Worm (Caenorhabditis elegans) whole organism, L3 larva: ENCODE results near the gene math-4.
"Not testable (repeated sequence)": the region's sequence is repeated elsewhere in the genome, so short reads cannot be mapped to it uniquely, and the experiment has no call there.

Source experiments
- R02D3.7 ChIP-seq: fragments of 150-350 bp; optimal IDR thresholded peaks from 2 replicates; lab custom pipeline; 2014; ENCODE audit warnings: missing biosample characterization, missing genetic modification characterization
- aly-2 ChIP-seq: fragments of 150-350 bp; optimal IDR thresholded peaks from 2 replicates; lab custom pipeline; 2014; ENCODE audit warnings: missing biosample characterization, missing genetic modification characterization
- ceh-16 ChIP-seq: sonication (generic microtip); optimal IDR thresholded peaks from 2 replicates; lab custom pipeline; 2017; ENCODE audit warnings: missing biosample characterization, missing genetic modification characterization
- ceh-28 ChIP-seq: fragments of 150-350 bp; optimal IDR thresholded peaks from 2 replicates; lab custom pipeline; 2014; ENCODE audit warnings: missing biosample characterization, missing genetic modification reagents, missing genetic modification characterization
- ceh-9 ChIP-seq: sonication (generic microtip); optimal IDR thresholded peaks from 2 replicates; lab custom pipeline; 2018; ENCODE audit warnings: missing biosample characterization, missing genetic modification characterization
- daf-12 ChIP-seq: fragments of 150-350 bp; optimal IDR thresholded peaks from 2 replicates; lab custom pipeline; 2014; ENCODE audit warnings: missing biosample characterization, missing genetic modification reagents, missing genetic modification characterization
- egl-27 ChIP-seq: sonication (generic microtip); optimal IDR thresholded peaks from 4 replicates; lab custom pipeline; 2017; ENCODE audit warnings: missing biosample characterization, missing genetic modification reagents, missing genetic modification characterization
- egl-5 ChIP-seq: fragments of 150-350 bp; optimal IDR thresholded peaks from 2 replicates; lab custom pipeline; 2017; ENCODE audit warnings: missing biosample characterization, missing genetic modification reagents, missing genetic modification characterization, inconsistent platforms
- elt-1 ChIP-seq: fragments of 150-350 bp; optimal IDR thresholded peaks from 2 replicates; lab custom pipeline; 2014; ENCODE audit warnings: missing biosample characterization, missing genetic modification characterization
- elt-2 ChIP-seq: sonication (generic microtip); optimal IDR thresholded peaks from 2 replicates; lab custom pipeline; 2016; ENCODE audit warnings: missing genetic modification reagents, mild to moderate bottlenecking, missing genetic modification characterization, missing compliant biosample characterization
- elt-3 ChIP-seq, 3 experiments: fragments of 150-350 bp in 1 of 3; sonication (generic microtip) in 2 of 3; optimal IDR thresholded peaks; 2 replicates in 2 of 3; 4 replicates in 1 of 3; lab custom pipeline; 2014 to 2017; ENCODE audit warnings: missing biosample characterization in 3 of 3, missing genetic modification characterization in 3 of 3
- fkh-10 ChIP-seq: sonication (generic microtip); optimal IDR thresholded peaks from 2 replicates; lab custom pipeline; 2017; ENCODE audit warnings: missing biosample characterization, missing genetic modification reagents, missing genetic modification characterization
- fos-1 ChIP-seq: fragments of 150-350 bp; optimal IDR thresholded peaks from 2 replicates; lab custom pipeline; 2014; ENCODE audit warnings: missing biosample characterization, missing genetic modification characterization
- jun-1 ChIP-seq: fragments of 150-350 bp; optimal IDR thresholded peaks from 2 replicates; lab custom pipeline; 2014; ENCODE audit warnings: missing biosample characterization, missing genetic modification reagents, missing genetic modification characterization
- lin-15B ChIP-seq: fragments of 150-350 bp; optimal IDR thresholded peaks from 2 replicates; lab custom pipeline; 2014; ENCODE audit warnings: missing biosample characterization, missing genetic modification characterization
- lin-39 ChIP-seq: fragments of 150-350 bp; optimal IDR thresholded peaks from 2 replicates; lab custom pipeline; 2018; ENCODE audit warnings: missing biosample characterization, missing genetic modification reagents, missing genetic modification characterization
- mdl-1 ChIP-seq: fragments of 150-350 bp; optimal IDR thresholded peaks from 2 replicates; lab custom pipeline; 2014; ENCODE audit warnings: missing biosample characterization, missing genetic modification characterization
- mml-1 ChIP-seq: fragments of 150-350 bp; sonication (generic microtip); optimal IDR thresholded peaks from 3 replicates; lab custom pipeline; 2014; ENCODE audit warnings: missing biosample characterization, missing genetic modification characterization
- nfya-1 ChIP-seq: sonication (generic microtip); optimal IDR thresholded peaks from 2 replicates; lab custom pipeline; 2017; ENCODE audit warnings: missing genetic modification characterization, mild to moderate bottlenecking, missing compliant biosample characterization, antibody characterized with exemption, moderate library complexity; ENCODE audit not compliant: insufficient read depth
- nhr-11 ChIP-seq: fragments of 150-350 bp; optimal IDR thresholded peaks from 2 replicates; lab custom pipeline; 2014; ENCODE audit warnings: missing biosample characterization, missing genetic modification characterization
- nhr-12 ChIP-seq: fragments of 150-350 bp; optimal IDR thresholded peaks from 2 replicates; lab custom pipeline; 2014; ENCODE audit warnings: missing biosample characterization, missing genetic modification characterization
- nhr-28 ChIP-seq: fragments of 150-350 bp; optimal IDR thresholded peaks from 2 replicates; lab custom pipeline; 2014; ENCODE audit warnings: missing biosample characterization, missing genetic modification characterization
- nhr-43 ChIP-seq: sonication (generic microtip); optimal IDR thresholded peaks from 2 replicates; lab custom pipeline; 2016; ENCODE audit warnings: mild to moderate bottlenecking, missing genetic modification characterization, missing compliant biosample characterization; ENCODE audit not compliant: poor library complexity, severe bottlenecking
- nhr-67 ChIP-seq: fragments of 150-350 bp; optimal IDR thresholded peaks from 2 replicates; lab custom pipeline; 2014; ENCODE audit warnings: missing biosample characterization, missing genetic modification characterization
- nhr-76 ChIP-seq: fragments of 150-350 bp; sonication (generic microtip); optimal IDR thresholded peaks from 5 replicates; lab custom pipeline; 2014; ENCODE audit warnings: missing biosample characterization, missing genetic modification characterization
- pha-4 ChIP-seq: fragments of 150-350 bp; optimal IDR thresholded peaks from 2 replicates; lab custom pipeline; 2014; ENCODE audit warnings: missing biosample characterization, missing genetic modification reagents, missing genetic modification characterization
- sea-2 ChIP-seq: fragments of 150-350 bp; sonication (generic microtip); optimal IDR thresholded peaks from 4 replicates; lab custom pipeline; 2014; ENCODE audit warnings: missing biosample characterization, missing genetic modification reagents, missing genetic modification characterization
- snpc-4 ChIP-seq: fragments of 150-350 bp; optimal IDR thresholded peaks from 2 replicates; lab custom pipeline; 2014; ENCODE audit warnings: missing biosample characterization, missing genetic modification characterization
- unc-39 ChIP-seq: sonication (generic microtip); optimal IDR thresholded peaks from 4 replicates; lab custom pipeline; 2017; ENCODE audit warnings: missing biosample characterization, missing genetic modification characterization
- ztf-11 ChIP-seq: fragments of 150-350 bp; optimal IDR thresholded peaks from 2 replicates; lab custom pipeline; 2014; ENCODE audit warnings: missing biosample characterization, missing genetic modification characterization

Gene math-4

DNA sequence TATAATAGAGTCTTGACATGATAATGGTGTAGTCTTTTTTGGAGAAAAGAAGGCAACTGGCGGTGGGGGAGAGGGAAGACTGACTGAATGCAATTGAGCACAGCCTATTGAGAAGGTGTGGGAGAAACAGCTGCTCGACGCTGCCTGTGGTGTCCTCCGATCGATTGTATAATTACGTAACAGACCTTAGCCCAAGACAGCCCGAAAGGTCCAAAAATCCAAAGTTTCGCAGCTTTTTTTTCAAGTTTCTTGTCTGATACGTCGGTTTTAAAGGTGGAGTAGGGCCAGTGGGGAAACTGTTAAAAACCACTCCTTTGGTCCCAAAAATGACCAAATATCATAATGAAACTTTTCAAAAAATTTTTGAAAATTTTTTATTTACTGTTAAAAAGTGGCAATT lies 5.7 kb upstream of the math-4 start, which contains the start of the genes C08F1.6 and fbxb-13:
Gene C08F1.6, minus strand, starts transcription at position 101 of the 400 bp plus-strand sequence.
Gene fbxb-13, plus strand, starts transcription at position 191 of the 400 bp plus-strand sequence.
- TF ChIP-seq unc-39 (tag; lab: Kevin White, UChicago) (no peak), snpc-4 (tag; lab: Kevin White, UChicago) (no peak), aly-2 (tag; lab: Kevin White, UChicago) (no peak), elt-1 (tag; lab: Kevin White, UChicago) (no peak), nhr-12 (tag; lab: Kevin White, UChicago) (no peak), ceh-28 (tag; lab: Kevin White, UChicago) (no peak), egl-27 (tag; lab: Kevin White, UChicago) (no peak), pha-4 (no peak), jun-1 (tag; lab: Kevin White, UChicago) (no peak), nhr-67 (tag; lab: Kevin White, UChicago) (no peak), sea-2 (GFP tag; lab: Kevin White, UChicago) (no peak), egl-5 (no peak), fkh-10 (no peak), mdl-1 (tag; lab: Kevin White, UChicago) (no peak), ceh-9 (tag; lab: Kevin White, UChicago) (no peak), fos-1 (no peak), mml-1 (tag; lab: Kevin White, UChicago) (no peak), nhr-43 (no peak), nhr-76 (no peak)

DNA sequence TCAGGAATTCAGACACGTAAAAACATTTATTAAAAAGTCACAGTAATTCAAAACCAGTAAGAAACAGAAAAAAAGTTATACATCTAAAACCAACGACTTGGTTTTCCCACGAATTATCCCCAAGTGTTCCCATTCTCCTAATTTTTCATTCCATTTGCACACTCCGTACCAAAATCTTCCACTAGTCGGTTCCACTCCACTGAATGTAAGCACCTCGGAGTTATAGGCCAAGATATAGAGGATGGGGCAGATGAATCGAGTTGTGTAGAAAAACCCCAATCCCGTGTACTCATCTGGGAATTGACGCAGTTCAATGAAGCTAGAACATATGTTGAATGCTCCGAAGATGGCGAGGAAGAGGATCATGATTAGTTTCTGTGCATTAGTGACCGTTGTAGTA lies 4.8 kb upstream of the math-4 start:
- TF ChIP-seq nhr-12 (tag; lab: Kevin White, UChicago) (no peak), nhr-11 (tag; lab: Kevin White, UChicago) (no peak), nhr-28 (tag; lab: Kevin White, UChicago) (no peak), ztf-11 (no peak), ceh-16 (tag; lab: Kevin White, UChicago) (no peak), mdl-1 (tag; lab: Kevin White, UChicago) (no peak)

DNA sequence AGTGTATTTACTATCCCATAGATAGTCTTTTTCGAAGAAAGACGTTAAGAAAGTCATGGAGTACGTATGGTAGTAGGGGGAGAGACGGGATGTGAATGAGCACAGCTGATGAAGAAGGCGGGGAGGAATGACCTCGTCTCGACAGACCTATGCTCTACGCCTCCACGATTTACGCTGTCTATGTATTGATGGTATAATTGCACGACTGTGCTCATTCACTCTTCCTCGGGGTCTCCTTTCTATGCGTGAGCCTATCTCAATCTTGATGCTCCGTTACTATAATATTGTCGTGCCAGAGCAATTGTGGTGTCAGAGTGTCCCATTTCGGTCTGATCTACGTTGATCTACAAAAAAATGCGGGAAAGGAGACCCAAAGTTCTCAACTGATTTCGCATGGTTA lies 3.8 kb upstream of the math-4 start, which contains the start of gene C08F1.10:
Gene C08F1.10, minus strand, starts transcription at position 101 of the 400 bp plus-strand sequence.
- TF ChIP-seq daf-12 (tag; lab: Kevin White, UChicago) (no peak), elt-3 (tag; optimal IDR thresholded peaks at IDR 0.05; lab: Kevin White, UChicago) (no peak), nfya-1 (no peak), fkh-10 (no peak), lin-39 (tag; lab: Kevin White, UChicago) (no peak), R02D3.7 (tag; lab: Kevin White, UChicago) (no peak), nhr-11 (tag; lab: Kevin White, UChicago) (no peak)

DNA sequence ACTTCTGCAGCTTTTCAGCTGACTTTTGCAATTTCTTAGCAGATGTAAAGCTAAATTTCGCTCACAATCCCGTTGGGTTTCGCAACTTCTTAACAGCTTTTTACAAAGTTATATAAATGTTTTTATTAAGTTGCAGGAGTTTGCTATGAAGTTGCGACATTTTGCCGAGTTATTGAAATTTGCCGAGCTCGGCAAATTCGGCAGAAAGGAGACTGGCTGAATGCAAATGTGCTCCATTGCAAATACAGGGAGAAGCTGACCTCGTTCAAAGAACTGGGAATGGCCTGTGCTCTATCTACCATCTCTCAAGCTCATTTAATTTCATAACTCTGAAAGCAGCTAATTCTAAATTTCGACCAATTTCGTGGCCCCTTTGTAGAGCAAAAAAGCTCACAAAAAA lies 2.4 kb upstream of the math-4 start, which contains the start of gene C08F1.11:
Gene C08F1.11, minus strand, starts transcription at position 101 of the 400 bp plus-strand sequence.
- TF ChIP-seq mml-1 (tag; lab: Kevin White, UChicago) (no peak), elt-1 (tag; lab: Kevin White, UChicago) (no peak), mdl-1 (tag; lab: Kevin White, UChicago) (no peak), nfya-1 (no peak), R02D3.7 (tag; lab: Kevin White, UChicago) (no peak), ceh-9 (tag; lab: Kevin White, UChicago) (no peak)

DNA sequence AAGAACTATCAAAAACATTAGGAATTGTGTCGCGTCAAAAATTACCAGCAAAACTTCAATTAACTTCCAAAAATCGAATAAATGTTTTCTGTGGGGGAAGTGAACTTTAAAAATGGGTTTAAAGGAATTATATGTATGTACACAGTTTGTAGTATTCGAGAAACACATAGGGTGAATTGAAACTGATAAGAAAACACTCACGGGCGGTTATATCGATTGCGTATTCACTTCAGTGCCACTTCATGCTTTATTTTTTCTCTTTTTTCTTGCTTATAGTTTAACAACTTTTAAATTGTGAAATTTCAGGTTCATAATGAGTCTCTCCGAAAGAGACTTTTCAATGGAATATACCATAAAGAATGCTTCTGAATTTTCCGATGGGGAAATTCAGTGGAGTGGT lies 7.1 kb downstream of the math-4 start, which contains the start of gene F36H5.14:
Gene F36H5.14, plus strand, starts transcription at position 301 of the 400 bp plus-strand sequence.
- TF ChIP-seq elt-1 (tag; lab: Kevin White, UChicago); lin-15B (tag; lab: Kevin White, UChicago); sea-2 (GFP tag; lab: Kevin White, UChicago): not testable (repeated sequence)

DNA sequence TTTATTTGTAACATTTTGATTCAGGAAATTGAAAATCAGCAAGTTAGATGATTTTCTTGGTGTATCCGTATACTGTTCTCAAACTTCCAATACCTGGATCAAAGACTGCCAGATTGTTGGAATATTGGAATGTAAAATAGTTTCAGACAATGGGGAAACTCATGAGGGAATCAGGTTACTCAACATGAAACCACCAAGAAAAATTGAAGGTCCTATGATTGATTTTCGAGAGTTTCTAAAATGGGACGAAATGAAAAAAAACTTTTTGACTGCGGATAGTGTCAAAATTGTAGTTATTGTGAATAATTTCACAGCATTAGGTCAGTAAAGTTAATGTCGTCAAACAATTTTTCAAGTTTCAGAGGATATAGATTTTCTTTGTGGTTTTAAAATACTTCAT lies 10.6 kb downstream of the math-4 start, which contains the start of gene math-3:
Gene math-3, plus strand, starts transcription at position 301 of the 400 bp plus-strand sequence.
- TF ChIP-seq elt-2 (tag; lab: Kevin White, UChicago) = no peak
